Worm (Caenorhabditis elegans) whole organism, L1 larva: ENCODE results near the gene ador-1.

Source experiments
- C34B4.2 ChIP-seq: sonication (generic microtip); optimal IDR thresholded peaks from 2 replicates; lab custom pipeline; 2017; ENCODE audit warnings: mild to moderate bottlenecking, missing genetic modification characterization, missing compliant biosample characterization
- F16B12.6 ChIP-seq: fragments of 150-350 bp; optimal IDR thresholded peaks from 2 replicates; lab custom pipeline; 2014; ENCODE audit warnings: missing biosample characterization, missing genetic modification characterization
- aha-1 ChIP-seq: fragments of 150-350 bp; optimal IDR thresholded peaks from 2 replicates; lab custom pipeline; 2014; ENCODE audit warnings: missing biosample characterization, missing genetic modification characterization
- alr-1 ChIP-seq: fragments of 200-800 bp; sonication (Bioruptor generic); optimal IDR thresholded peaks from 2 replicates; lab custom pipeline; 2018; ENCODE audit warnings: borderline replicate concordance, mild to moderate bottlenecking, missing genetic modification characterization, missing compliant biosample characterization
- blmp-1 ChIP-seq: fragments of 150-350 bp; optimal IDR thresholded peaks from 2 replicates; lab custom pipeline; 2014; ENCODE audit warnings: missing biosample characterization, missing genetic modification characterization
- ceh-63 ChIP-seq: fragments of 200-800 bp; sonication (Bioruptor generic); optimal IDR thresholded peaks from 2 replicates; lab custom pipeline; 2018; ENCODE audit warnings: mild to moderate bottlenecking, missing genetic modification characterization, missing compliant biosample characterization
- ceh-8 ChIP-seq: fragments of 200-800 bp; sonication (Bioruptor generic); optimal IDR thresholded peaks from 2 replicates; lab custom pipeline; 2018; ENCODE audit warnings: mild to moderate bottlenecking, missing genetic modification characterization, moderate library complexity, missing compliant biosample characterization
- ces-1 ChIP-seq: fragments of 150-350 bp; optimal IDR thresholded peaks from 2 replicates; lab custom pipeline; 2014; ENCODE audit warnings: missing biosample characterization, missing genetic modification reagents, missing genetic modification characterization
- dpl-1 ChIP-seq, 3 experiments: fragments of 150-350 bp in 2 of 3; sonication (generic microtip) in 1 of 3; optimal IDR thresholded peaks; 2 replicates each; lab custom pipeline; 2014 to 2017; ENCODE audit warnings: missing biosample characterization in 3 of 3, missing genetic modification characterization in 3 of 3, missing genetic modification reagents in 3 of 3
- dsc-1 ChIP-seq: sonication (generic microtip); optimal IDR thresholded peaks from 2 replicates; lab custom pipeline; 2016; ENCODE audit warnings: mild to moderate bottlenecking, missing genetic modification characterization, missing compliant biosample characterization
- efl-1 ChIP-seq, 4 experiments: fragments of 150-350 bp; optimal IDR thresholded peaks in 3 of 4; peaks in 1 of 4; 1 replicate in 1 of 4; 2 replicates in 3 of 4; lab custom pipeline; 2014; ENCODE audit warnings: missing biosample characterization in 2 of 4, missing genetic modification characterization in 2 of 4, missing genetic modification reagents in 2 of 4
- elt-2 ChIP-seq: sonication (generic microtip); optimal IDR thresholded peaks from 2 replicates; lab custom pipeline; 2016; ENCODE audit warnings: missing genetic modification characterization, mild to moderate bottlenecking, inconsistent platforms, missing compliant biosample characterization, missing genetic modification reagents
- elt-3 ChIP-seq, 6 experiments: fragments of 150-350 bp in 1 of 6; sonication (generic microtip); optimal IDR thresholded peaks; 2 replicates each; lab custom pipeline; 2017 to 2018; ENCODE audit warnings: missing biosample characterization in 6 of 6, missing genetic modification characterization in 6 of 6, inconsistent platforms in 1 of 6
- ets-5 ChIP-seq: fragments of 200-800 bp; sonication (Bioruptor generic); IDR thresholded peaks from 2 replicates; pipeline ENCODE4 v1.3.6; 2022; ENCODE audit warnings: missing genetic modification characterization, missing compliant biosample characterization
- fkh-10 ChIP-seq: sonication (generic microtip); optimal IDR thresholded peaks from 2 replicates; lab custom pipeline; 2017; ENCODE audit warnings: missing biosample characterization, missing genetic modification reagents, missing genetic modification characterization
- hlh-4 ChIP-seq: sonication (generic microtip); optimal IDR thresholded peaks from 2 replicates; lab custom pipeline; 2016; ENCODE audit warnings: mild to moderate bottlenecking, missing genetic modification characterization, missing compliant biosample characterization
- irx-1 ChIP-seq: sonication (generic microtip); optimal IDR thresholded peaks from 2 replicates; lab custom pipeline; 2016; ENCODE audit warnings: missing genetic modification characterization, missing compliant biosample characterization
- isw-1 ChIP-seq: fragments of 200-800 bp; sonication (Bioruptor generic); IDR thresholded peaks from 2 replicates; pipeline ENCODE4 v1.3.6; 2022; ENCODE audit warnings: missing genetic modification characterization, missing compliant biosample characterization
- lin-13 ChIP-seq: fragments of 150-350 bp; optimal IDR thresholded peaks from 2 replicates; lab custom pipeline; 2014; ENCODE audit warnings: missing biosample characterization, missing genetic modification reagents, missing genetic modification characterization
- lir-3 ChIP-seq: sonication (generic microtip); optimal IDR thresholded peaks from 2 replicates; lab custom pipeline; 2016; ENCODE audit warnings: mild to moderate bottlenecking, missing genetic modification characterization, moderate library complexity, missing compliant biosample characterization; ENCODE audit not compliant: poor library complexity
- lsy-2 ChIP-seq, 2 experiments: fragments of 150-350 bp; optimal IDR thresholded peaks; 2 replicates each; lab custom pipeline; 2014; ENCODE audit warnings: missing biosample characterization in 2 of 2, missing genetic modification characterization in 2 of 2
- mab-9 ChIP-seq: fragments of 200-800 bp; sonication (Bioruptor generic); IDR thresholded peaks from 2 replicates; pipeline ENCODE4 v1.3.6; 2022; ENCODE audit warnings: missing genetic modification reagents, missing genetic modification characterization, missing compliant biosample characterization
- mdl-1 ChIP-seq, 2 experiments: fragments of 150-350 bp; optimal IDR thresholded peaks; 2 replicates each; lab custom pipeline; 2014 to 2017; ENCODE audit warnings: missing biosample characterization in 2 of 2, missing genetic modification characterization in 2 of 2, inconsistent platforms in 1 of 2
- nhr-11 ChIP-seq: fragments of 150-350 bp; optimal IDR thresholded peaks from 2 replicates; lab custom pipeline; 2014; ENCODE audit warnings: missing biosample characterization, missing genetic modification characterization
- nhr-19 ChIP-seq: fragments of 200-800 bp; sonication (Bioruptor generic); conservative IDR thresholded peaks from 2 replicates; pipeline ENCODE4 v1.3.6; 2022; ENCODE audit warnings: missing genetic modification characterization, missing compliant biosample characterization
- nhr-28 ChIP-seq: fragments of 150-350 bp; optimal IDR thresholded peaks from 2 replicates; lab custom pipeline; 2014; ENCODE audit warnings: missing biosample characterization, missing genetic modification characterization
- nhr-47 ChIP-seq: sonication (generic microtip); optimal IDR thresholded peaks from 2 replicates; lab custom pipeline; 2016; ENCODE audit warnings: mild to moderate bottlenecking, missing genetic modification characterization, moderate library complexity, missing compliant biosample characterization
- nhr-77 ChIP-seq: fragments of 150-350 bp; optimal IDR thresholded peaks from 2 replicates; lab custom pipeline; 2014; ENCODE audit warnings: missing biosample characterization, missing genetic modification characterization
- nhr-84 ChIP-seq: sonication (generic microtip); optimal IDR thresholded peaks from 2 replicates; lab custom pipeline; 2017; ENCODE audit warnings: missing biosample characterization, missing genetic modification characterization
- nhr-85 ChIP-seq: sonication (generic microtip); peaks from one replicate; lab custom pipeline; 2016; ENCODE audit warnings: missing genetic modification characterization, inconsistent platforms, missing compliant biosample characterization
- pag-3 ChIP-seq: sonication (generic microtip); optimal IDR thresholded peaks from 2 replicates; lab custom pipeline; 2017; ENCODE audit warnings: missing genetic modification characterization, mild to moderate bottlenecking, missing compliant biosample characterization, antibody characterized with exemption, borderline replicate concordance; ENCODE audit not compliant: insufficient read depth
- pqm-1 ChIP-seq: sonication (generic microtip); optimal IDR thresholded peaks from 3 replicates; lab custom pipeline; 2017; ENCODE audit warnings: missing biosample characterization, missing genetic modification characterization
- rnt-1 ChIP-seq: sonication (generic microtip); optimal IDR thresholded peaks from 2 replicates; lab custom pipeline; 2016; ENCODE audit warnings: mild to moderate bottlenecking, missing genetic modification characterization, moderate library complexity, missing compliant biosample characterization
- snu-23 ChIP-seq: sonication (generic microtip); optimal IDR thresholded peaks from 2 replicates; lab custom pipeline; 2016; ENCODE audit warnings: missing genetic modification characterization, missing compliant biosample characterization
- sup-37 ChIP-seq: fragments of 200-800 bp; sonication (Bioruptor generic); optimal IDR thresholded peaks from 2 replicates; lab custom pipeline; 2018; ENCODE audit warnings: mild to moderate bottlenecking, missing genetic modification characterization, missing compliant biosample characterization
- tlp-1 ChIP-seq: fragments of 150-350 bp; optimal IDR thresholded peaks from 2 replicates; lab custom pipeline; 2014; ENCODE audit warnings: missing biosample characterization, missing genetic modification characterization
- unc-30 ChIP-seq: sonication (generic microtip); optimal IDR thresholded peaks from 2 replicates; lab custom pipeline; 2017; ENCODE audit warnings: missing biosample characterization, missing genetic modification characterization

The ador-1 gene

ce11 chrII:12502784-12503183 lies at the start of gene ador-1:
ador-1 (minus strand) TSS chrII:12502884.
- TF ChIP-seq alr-1 = no peak
- TF ChIP-seq, all 84 proteins: peak for 0

ce11 chrII:12550940-12551339 lies 48.3 kb upstream of the ador-1 start:
- TF ChIP-seq sup-37 (GFP tag; lab: Kevin White, UChicago) (no peak), nhr-19 (GFP tag; lab: Robert Waterston, UW) (no peak), nhr-11 (no peak), nhr-28 (tag; lab: Kevin White, UChicago) (no peak), snu-23 (GFP tag; lab: Kevin White, UChicago) (no peak), hlh-4 (tag; lab: Kevin White, UChicago) (no peak), aha-1 (no peak), nhr-85 (tag; lab: Kevin White, UChicago) (no peak), tlp-1 (no peak), isw-1 (GFP tag; lab: Robert Waterston, UW) (no peak), fkh-10 (GFP tag; lab: Kevin White, UChicago) (no peak), mab-9 (GFP tag; lab: Robert Waterston, UW) (no peak), elt-2 (tag; lab: Kevin White, UChicago) (no peak), C34B4.2 (tag; lab: Kevin White, UChicago) (no peak), unc-30 (tag; lab: Kevin White, UChicago) (no peak), F16B12.6 (tag; lab: Kevin White, UChicago) (no peak), dsc-1 (tag; lab: Kevin White, UChicago) (no peak)

ce11 chrII:12549613-12550012 lies 46.9 kb upstream of the ador-1 start:
- TF ChIP-seq dpl-1 (GFP tag; optimal IDR thresholded peaks at IDR 0.05; lab: Kevin White, UChicago) (no peak), blmp-1 (tag; lab: Kevin White, UChicago) (peak; percentile 8), nhr-85 (tag; lab: Kevin White, UChicago) (peak; percentile 55), nhr-84 (tag; lab: Kevin White, UChicago) (no peak), nhr-47 (tag; lab: Kevin White, UChicago) (no peak), C34B4.2 (tag; lab: Kevin White, UChicago) (no peak), pqm-1 (tag; lab: Kevin White, UChicago) (no peak), ceh-8 (GFP tag; lab: Kevin White, UChicago) (no peak), mdl-1 (tag; optimal IDR thresholded peaks at IDR 0.05; lab: Kevin White, UChicago) (no peak), pag-3 (no peak), nhr-77 (tag; lab: Kevin White, UChicago) (no peak), efl-1 (optimal IDR thresholded peaks at IDR 0.05; lab: Kevin White, UChicago) (no peak), efl-1 (GFP tag; optimal IDR thresholded peaks at IDR 0.05 in 1 of 2; lab: Kevin White, UChicago) (no peak), rnt-1 (no peak), hlh-4 (tag; lab: Kevin White, UChicago) (no peak), ets-5 (GFP tag; lab: Robert Waterston, UW) (no peak), nhr-11 (no peak), ces-1 (GFP tag; lab: Kevin White, UChicago) (no peak)

ce11 chrII:12547547-12547946 lies 44.9 kb upstream of the ador-1 start, which contains the start of gene F49C5.16:
F49C5.16 (plus strand) TSS chrII:12547847.
- TF ChIP-seq ceh-63 (GFP tag; lab: Kevin White, UChicago) (no peak), fkh-10 (GFP tag; lab: Kevin White, UChicago) (no peak), elt-3 (tag; optimal IDR thresholded peaks at IDR 0.05; lab: Kevin White, UChicago) (no peak), nhr-85 (tag; lab: Kevin White, UChicago) (no peak), lin-13 (GFP tag; lab: Kevin White, UChicago) (no peak), lsy-2 (tag; optimal IDR thresholded peaks at IDR 0.05; lab: Kevin White, UChicago) (no peak), lir-3 (no peak), irx-1 (tag; lab: Kevin White, UChicago) (no peak)
